Fruit fly (Drosophila melanogaster) whole organism, prepupa: ENCODE results near the gene CG33923.

Experiments
- CG15336 ChIP-seq: fragments of 200-800 bp; sonication (Bioruptor generic); IDR thresholded peaks from 2 replicates; pipeline ENCODE4 v1.3.6; 2022; ENCODE audit warnings: missing biosample characterization, missing genetic modification characterization
- CG6854 ChIP-seq: fragments of 200-800 bp; sonication (Bioruptor generic); optimal IDR thresholded peaks from 2 replicates; lab custom pipeline; 2017; ENCODE audit warnings: missing biosample characterization, mild to moderate bottlenecking, missing genetic modification characterization
- Eip78C ChIP-seq: fragments of 200-800 bp; sonication (Bioruptor generic); peaks from one replicate; lab custom pipeline; 2016; ENCODE audit warnings: missing biosample characterization, missing genetic modification characterization
- Lpt ChIP-seq: fragments of 200-800 bp; sonication (Bioruptor generic); optimal IDR thresholded peaks from 3 replicates; lab custom pipeline; 2016; ENCODE audit warnings: missing biosample characterization, missing genetic modification characterization
- dac ChIP-seq: fragments of 200-800 bp; sonication (Bioruptor generic); optimal IDR thresholded peaks from 2 replicates; lab custom pipeline; 2017; ENCODE audit warnings: missing biosample characterization, mild to moderate bottlenecking, missing genetic modification characterization
- ss ChIP-seq, 2 experiments: fragments of 200-800 bp; sonication (Bioruptor generic); optimal IDR thresholded peaks; 2 replicates in 1 of 2; 3 replicates in 1 of 2; lab custom pipeline; 2017 to 2018; ENCODE audit warnings: mild to moderate bottlenecking in 2 of 2, missing biosample characterization in 2 of 2, missing genetic modification characterization in 2 of 2, moderate library complexity in 1 of 2

- TF ChIP-seq dac (GFP tag; lab: Kevin White, UChicago) (no peak), CG15336 (no peak), CG6854 (GFP tag; lab: Kevin White, UChicago) (no peak), Lpt (GFP tag; lab: Kevin White, UChicago) (no peak), Eip78C (GFP tag; lab: Kevin White, UChicago) (no peak), ss (GFP tag; optimal IDR thresholded peaks at IDR 0.05; lab: Kevin White, UChicago) (no peak)
Observed at dm6 chr2L:1341995-1342394, at the start of gene CG33923.
